Worm (Caenorhabditis elegans) whole organism, young adult: ENCODE data around the gene sri-61.

Experiments
- F49E8.2 ChIP-seq: sonication (generic microtip); optimal IDR thresholded peaks from 3 replicates; lab custom pipeline; 2017; ENCODE audit warnings: missing genetic modification characterization, mild to moderate bottlenecking, missing compliant biosample characterization, antibody characterized with exemption, moderate library complexity; ENCODE audit not compliant: insufficient read depth
- ama-1 ChIP-seq, 3 experiments: fragments of 150-350 bp in 1 of 3; sonication (generic microtip) in 2 of 3; optimal IDR thresholded peaks; 2 replicates each; lab custom pipeline; 2014 to 2018; ENCODE audit warnings: missing biosample characterization in 2 of 3, missing genetic modification characterization in 2 of 3, missing genetic modification reagents in 2 of 3
- egrh-3 ChIP-seq: fragments of 200-800 bp; sonication (Bioruptor generic); IDR thresholded peaks from 2 replicates; pipeline ENCODE4 v1.3.6; 2022; ENCODE audit warnings: missing genetic modification reagents, missing genetic modification characterization, missing compliant biosample characterization
- snpc-4 ChIP-seq, 5 experiments: fragments of 150-350 bp in 1 of 5; sonication (generic microtip) in 4 of 5; optimal IDR thresholded peaks; 2 replicates each; lab custom pipeline; 2014 to 2018; ENCODE audit warnings: missing genetic modification characterization in 5 of 5, missing biosample characterization in 3 of 5, antibody characterized with exemption in 2 of 5, mild to moderate bottlenecking in 2 of 5, missing compliant biosample characterization in 2 of 5, missing genotype in 2 of 5, moderate library complexity in 2 of 5, missing genetic modification reagents in 1 of 5
- ztf-26 ChIP-seq: sonication (generic microtip); optimal IDR thresholded peaks from 2 replicates; lab custom pipeline; 2017; ENCODE audit warnings: missing genetic modification characterization, missing compliant biosample characterization

- no peak for TF ChIP-seq snpc-4 (GFP tag; optimal IDR thresholded peaks at IDR 0.05; lab: Kevin White, UChicago)
- TF ChIP-seq snpc-4 (tag; optimal IDR thresholded peaks at IDR 0.05; lab: Kevin White, UChicago), result no peak
- no peak for TF ChIP-seq egrh-3 (GFP tag; lab: Robert Waterston, UW)
- TF ChIP-seq F49E8.2 (tag; lab: Kevin White, UChicago), result no peak
- TF ChIP-seq ama-1 (optimal IDR thresholded peaks at IDR 0.05; lab: Kevin White, UChicago), result no peak
- no peak for TF ChIP-seq ama-1 (GFP tag; optimal IDR thresholded peaks at IDR 0.05; lab: Kevin White, UChicago)
- TF ChIP-seq ztf-26 (tag; lab: Kevin White, UChicago), result no peak
Measured at ce11 chrII:2739619-2740018, 39.5 kb upstream of the sri-61 start, which contains the start of gene T05A8.6.
